Fruit fly (Drosophila melanogaster): ENCODE results near the gene CG45060.

The CG45060 gene

dm6 chrX:9829896-9830295, 38.5 kb downstream of the CG45060 start (continued):
- TF ChIP-seq CG11902 (GFP tag; optimal IDR thresholded peaks at IDR 0.05): no peak
- TF ChIP-seq CG6854 (GFP tag; optimal IDR thresholded peaks at IDR 0.05): no peak
- TF ChIP-seq CG6276 (GFP tag; optimal IDR thresholded peaks at IDR 0.05): no peak
- TF ChIP-seq topi (GFP tag; optimal IDR thresholded peaks at IDR 0.05): peak; percentile 13
- TF ChIP-seq dac (GFP tag; optimal IDR thresholded peaks at IDR 0.05): no peak
- no peak for TF ChIP-seq fd85E (GFP tag; optimal IDR thresholded peaks at IDR 0.05)
- no peak for TF ChIP-seq ss (GFP tag; optimal IDR thresholded peaks at IDR 0.05)
- TF ChIP-seq CG3032 (tag; optimal IDR thresholded peaks at IDR 0.05): no peak
- TF ChIP-seq lz (GFP tag; optimal IDR thresholded peaks at IDR 0.05): peak; percentile 3
- no peak for TF ChIP-seq fkh (GFP tag; optimal IDR thresholded peaks at IDR 0.05)
- no peak for TF ChIP-seq CG8319 (GFP tag; optimal IDR thresholded peaks at IDR 0.05)
- no peak for TF ChIP-seq OdsH (GFP tag; optimal IDR thresholded peaks at IDR 0.05)
- no peak for TF ChIP-seq Eip93F (GFP tag; optimal IDR thresholded peaks at IDR 0.05)

Data from whole organism, prepupa.